Worm (Caenorhabditis elegans): ENCODE results near the gene phf-10.

The phf-10 gene

ce11 chrV:358473-358872, 47.1 kb upstream of the phf-10 start:
- TF ChIP-seq Y48G9A.11 (GFP tag; IDR thresholded peaks at IDR 0.05) = no peak
- TF ChIP-seq arid-1 (GFP tag; conservative IDR thresholded peaks at IDR 0.05) = no peak
- TF ChIP-seq zfp-2 (tag; optimal IDR thresholded peaks at IDR 0.05) = no peak
- no peak for TF ChIP-seq lin-15B (tag; optimal IDR thresholded peaks at IDR 0.05)
- peak; percentile 89 for TF ChIP-seq set-16 (GFP tag; IDR thresholded peaks at IDR 0.05)
- no peak for TF ChIP-seq ceh-32 (tag; optimal IDR thresholded peaks at IDR 0.05; ENCODE audit: poor library complexity)
- no peak for TF ChIP-seq unc-130 (GFP tag; optimal IDR thresholded peaks at IDR 0.05)
- TF ChIP-seq nhr-28 (tag; optimal IDR thresholded peaks at IDR 0.05) = no peak
- peak in 1 of 2 experiments; percentile 50 for TF ChIP-seq unc-62 (GFP tag; optimal IDR thresholded peaks at IDR 0.05 in 1 of 2)
- no peak for TF ChIP-seq unc-62 (tag; optimal IDR thresholded peaks at IDR 0.05)
- TF ChIP-seq zip-2 (tag; optimal IDR thresholded peaks at IDR 0.05) = no peak
- no peak for TF ChIP-seq php-3 (GFP tag; IDR thresholded peaks at IDR 0.05)
- TF ChIP-seq spr-1 (tag; optimal IDR thresholded peaks at IDR 0.05) = no peak
- TF ChIP-seq tra-1 (GFP tag; IDR thresholded peaks at IDR 0.05) = no peak
- TF ChIP-seq lir-3 (tag; optimal IDR thresholded peaks at IDR 0.05) = no peak
- 0 out of 2 replicates have a peak, but pooled peaks have one; percentile 51 for TF ChIP-seq egl-43 (GFP tag; IDR thresholded peaks at IDR 0.05)
- TF ChIP-seq ZK337.2 (GFP tag; IDR thresholded peaks at IDR 0.05) = peak; percentile 42; the same call in 1 of the 2 replicates

- no peak for TF ChIP-seq ceh-44 (GFP tag; IDR thresholded peaks at IDR 0.05)
- no peak for TF ChIP-seq lin-1 (GFP tag; IDR thresholded peaks at IDR 0.05)
- TF ChIP-seq set-16 (GFP tag; IDR thresholded peaks at IDR 0.05) = peak; percentile 87
- no peak for TF ChIP-seq tra-1 (GFP tag; IDR thresholded peaks at IDR 0.05)
- no peak for TF ChIP-seq mdl-1 (tag; optimal IDR thresholded peaks at IDR 0.05)
- no peak for TF ChIP-seq F44E2.7 (GFP tag; IDR thresholded peaks at IDR 0.05)
- no peak for TF ChIP-seq skn-1 (tag; optimal IDR thresholded peaks at IDR 0.05)
- no peak for TF ChIP-seq dpl-1 (GFP tag; optimal IDR thresholded peaks at IDR 0.05)
Observed at ce11 chrV:356959-357702, 45.8 kb upstream of the phf-10 start.

ce11 chrV:351787-352186, 40.4 kb upstream of the phf-10 start:
- no peak for TF ChIP-seq lin-15B (tag; optimal IDR thresholded peaks at IDR 0.05)
- TF ChIP-seq F26F4.8 (GFP tag; conservative IDR thresholded peaks at IDR 0.05) = no peak
- TF ChIP-seq aha-1 (tag) = peak; percentile 99
- no peak for TF ChIP-seq nhr-237 (tag; optimal IDR thresholded peaks at IDR 0.05)

- TF ChIP-seq set-16 (GFP tag; IDR thresholded peaks at IDR 0.05) (no peak), snpc-1.2 (GFP tag; IDR thresholded peaks at IDR 0.05) (no peak)
Observed at ce11 chrV:350822-351221, 39.5 kb upstream of the phf-10 start.

- TF ChIP-seq zip-11 (GFP tag; IDR thresholded peaks at IDR 0.05) (no peak), snpc-4 (tag; optimal IDR thresholded peaks at IDR 0.05) (no peak), vab-7 (GFP tag; IDR thresholded peaks at IDR 0.05) (peak; percentile 51; the same call in 1 of the 2 replicates), gei-8 (GFP tag; optimal IDR thresholded peaks at IDR 0.05) (no peak), nhr-28 (tag; optimal IDR thresholded peaks at IDR 0.05) (peak; percentile 71), lin-13 (GFP tag; optimal IDR thresholded peaks at IDR 0.05) (peak; percentile 53), ces-1 (GFP tag; optimal IDR thresholded peaks at IDR 0.05) (no peak), F10B5.3 (tag; optimal IDR thresholded peaks at IDR 0.05) (no peak), dmd-9 (GFP tag; IDR thresholded peaks at IDR 0.05) (0 out of 2 replicates have a peak, but pooled peaks have one; percentile 29), unc-130 (GFP tag; optimal IDR thresholded peaks at IDR 0.05) (no peak), daf-19 (GFP tag; conservative IDR thresholded peaks at IDR 0.05) (no peak), rbr-2 (tag; optimal IDR thresholded peaks at IDR 0.05) (peak; percentile 46), T26A8.4 (GFP tag; IDR thresholded peaks at IDR 0.05) (peak; percentile 46; the same call in 1 of the 2 replicates), Y75B8A.6 (GFP tag; IDR thresholded peaks at IDR 0.05) (peak; percentile 68; the same call in 1 of the 2 replicates), lin-15B (tag; optimal IDR thresholded peaks at IDR 0.05) (no peak), mes-2 (tag; optimal IDR thresholded peaks at IDR 0.05; ENCODE audit: poor library complexity, severe bottlenecking) (peak; percentile 80), ctbp-1 (GFP tag; IDR thresholded peaks at IDR 0.05) (peak; percentile 54), nhr-77 (tag; optimal IDR thresholded peaks at IDR 0.05) (peak; percentile 84), dmd-6 (GFP tag; IDR thresholded peaks at IDR 0.05) (peak; percentile 61), ZK337.2 (GFP tag; IDR thresholded peaks at IDR 0.05) (no peak), F49E8.2 (tag; optimal IDR thresholded peaks at IDR 0.05; ENCODE audit: borderline replicate concordance) (no peak)
Observed at ce11 chrV:349054-349453, 37.7 kb upstream of the phf-10 start, which contains the start of gene atg-9. Gene atg-9 (plus strand): TSS chrV:349385.

Measured in whole organism, L4 larva.